Fruit fly (Drosophila melanogaster) whole organism, embryonic: ENCODE results near the gene CG7289.

Source experiments
- ATbp ChIP-seq: fragments of 200-800 bp; sonication (Bioruptor generic); optimal IDR thresholded peaks from 2 replicates; lab custom pipeline; 2017; ENCODE audit warnings: missing biosample characterization, mild to moderate bottlenecking, missing genetic modification characterization, missing genetic modification reagents
- Abd-B ChIP-seq: fragments of 200-800 bp; sonication (Bioruptor generic); optimal IDR thresholded peaks from 2 replicates; lab custom pipeline; 2018; ENCODE audit warnings: missing biosample characterization, mild to moderate bottlenecking, missing genetic modification characterization, moderate library complexity
- Bdp1 ChIP-seq: fragments of 200-800 bp; sonication (Bioruptor generic); optimal IDR thresholded peaks from 3 replicates; lab custom pipeline; 2016; ENCODE audit warnings: missing biosample characterization, missing genetic modification characterization
- CG12071 ChIP-seq: fragments of 200-800 bp; sonication (Bioruptor generic); optimal IDR thresholded peaks from 3 replicates; lab custom pipeline; 2018; ENCODE audit warnings: missing biosample characterization, mild to moderate bottlenecking, missing genetic modification characterization
- CG13894 ChIP-seq: fragments of 200-800 bp; sonication (Bioruptor generic); optimal IDR thresholded peaks from 3 replicates; lab custom pipeline; 2018; ENCODE audit warnings: missing biosample characterization, mild to moderate bottlenecking, missing genetic modification characterization, moderate library complexity
- CG14014 ChIP-seq: fragments of 200-800 bp; sonication (Bioruptor generic); IDR thresholded peaks from 2 replicates; pipeline ENCODE4 v1.3.6; 2022; ENCODE audit warnings: missing biosample characterization, missing genetic modification characterization
- CG16813 ChIP-seq: fragments of 200-800 bp; sonication (Bioruptor generic); IDR thresholded peaks from 3 replicates; pipeline ENCODE4 v1.3.6; 2022; ENCODE audit warnings: missing biosample characterization, missing genetic modification characterization; ENCODE audit not compliant: partially characterized antibody
- CG17361 ChIP-seq: fragments of 200-800 bp; sonication (Bioruptor generic); IDR thresholded peaks from 3 replicates; pipeline ENCODE4 v1.3.6; 2022; ENCODE audit warnings: missing biosample characterization, missing genetic modification characterization
- CG17612 ChIP-seq: fragments of 200-800 bp; sonication (Bioruptor generic); IDR thresholded peaks from 2 replicates; pipeline ENCODE4 v1.3.6; 2022; ENCODE audit warnings: missing biosample characterization, missing genetic modification characterization
- CG30431 ChIP-seq: fragments of 200-800 bp; sonication (Bioruptor generic); optimal IDR thresholded peaks from 2 replicates; lab custom pipeline; 2017; ENCODE audit warnings: missing biosample characterization, missing genetic modification characterization
- CG3281 ChIP-seq: fragments of 200-800 bp; sonication (Bioruptor generic); optimal IDR thresholded peaks from 3 replicates; lab custom pipeline; 2017; ENCODE audit warnings: missing biosample characterization, mild to moderate bottlenecking, missing genetic modification characterization
- CG3726 ChIP-seq: fragments of 200-800 bp; sonication (Bioruptor generic); IDR thresholded peaks from 3 replicates; pipeline ENCODE4, ENCODE4 v1.3.6; 2022; ENCODE audit warnings: missing biosample characterization, missing genetic modification characterization
- CG4404 ChIP-seq: fragments of 200-800 bp; sonication (Bioruptor generic); IDR thresholded peaks from 2 replicates; pipeline ENCODE4 v1.3.6; 2022; ENCODE audit warnings: missing biosample characterization, missing genetic modification characterization
- CG5245 ChIP-seq: fragments of 200-800 bp; sonication (Bioruptor generic); optimal IDR thresholded peaks from 3 replicates; lab custom pipeline; 2016; ENCODE audit warnings: missing biosample characterization, missing genetic modification characterization
- CG7556 ChIP-seq: fragments of 200-800 bp; sonication (Bioruptor generic); optimal IDR thresholded peaks from 2 replicates; lab custom pipeline; 2017; ENCODE audit warnings: missing biosample characterization, mild to moderate bottlenecking, missing genetic modification characterization
- CG7987 ChIP-seq: fragments of 200-800 bp; sonication (Bioruptor generic); optimal IDR thresholded peaks from 2 replicates; lab custom pipeline; 2018; ENCODE audit warnings: missing biosample characterization, mild to moderate bottlenecking, missing genetic modification characterization, moderate library complexity
- CG8290 ChIP-seq, 3 experiments: fragments of 200-800 bp; sonication (Bioruptor generic); optimal IDR thresholded peaks; 2 replicates each; lab custom pipeline; 2016 to 2019; ENCODE audit warnings: missing biosample characterization in 3 of 3, missing genetic modification characterization in 3 of 3, mild to moderate bottlenecking in 2 of 3, moderate library complexity in 1 of 3
- CG8478 ChIP-seq: fragments of >200 bp; optimal IDR thresholded peaks from 2 replicates; lab custom pipeline; 2018
- CG8924 ChIP-seq: fragments of 200-800 bp; optimal IDR thresholded peaks from 3 replicates; lab custom pipeline; 2019; ENCODE audit warnings: missing biosample characterization, mild to moderate bottlenecking, missing genetic modification characterization, moderate library complexity
- CG9215 ChIP-seq: fragments of 200-800 bp; sonication (Bioruptor generic); IDR thresholded peaks from 2 replicates; pipeline ENCODE4 v1.3.6; 2022; ENCODE audit warnings: missing biosample characterization, missing genetic modification characterization
- CG9437 ChIP-seq: fragments of 200-800 bp; sonication (Bioruptor generic); optimal IDR thresholded peaks from 2 replicates; lab custom pipeline; 2018; ENCODE audit warnings: missing biosample characterization, mild to moderate bottlenecking, missing genetic modification characterization
- CG9876 ChIP-seq: fragments of 200-800 bp; sonication (Bioruptor generic); optimal IDR thresholded peaks from 2 replicates; lab custom pipeline; 2016; ENCODE audit warnings: missing biosample characterization, missing genetic modification characterization
- CHES-1-like ChIP-seq: fragments of 200-800 bp; sonication (Bioruptor generic); optimal IDR thresholded peaks from 2 replicates; lab custom pipeline; 2016; ENCODE audit warnings: missing biosample characterization, missing genetic modification characterization
- CTCF ChIP-seq: fragments of 200-800 bp; sonication (Bioruptor generic); optimal IDR thresholded peaks from 2 replicates; lab custom pipeline; 2017; ENCODE audit warnings: missing biosample characterization, mild to moderate bottlenecking, missing genetic modification characterization, moderate library complexity
- Chrac-16 ChIP-seq: fragments of 200-800 bp; sonication (Bioruptor generic); optimal IDR thresholded peaks from 3 replicates; lab custom pipeline; 2016; ENCODE audit warnings: missing biosample characterization, missing genetic modification characterization
- D ChIP-seq, 2 experiments: fragments of 200-800 bp in 1 of 2; fragments of >200 bp in 1 of 2; sonication (Bioruptor generic) in 1 of 2; optimal IDR thresholded peaks; 2 replicates in 1 of 2; 3 replicates in 1 of 2; lab custom pipeline; 2017; ENCODE audit warnings: mild to moderate bottlenecking in 1 of 2, missing biosample characterization in 1 of 2, missing genetic modification characterization in 1 of 2, missing genetic modification reagents in 1 of 2
- Dek ChIP-seq: fragments of 200-800 bp; sonication (Bioruptor generic); optimal IDR thresholded peaks from 3 replicates; lab custom pipeline; 2019; ENCODE audit warnings: missing biosample characterization, mild to moderate bottlenecking, missing genetic modification characterization, moderate library complexity
- Dp ChIP-seq: fragments of 200-800 bp; sonication (Bioruptor generic); optimal IDR thresholded peaks from 2 replicates; lab custom pipeline; 2018; ENCODE audit warnings: missing biosample characterization, mild to moderate bottlenecking, missing genetic modification characterization, moderate library complexity
- Fer3 ChIP-seq: fragments of 200-800 bp; sonication (Bioruptor generic); optimal IDR thresholded peaks from 2 replicates; lab custom pipeline; 2018; ENCODE audit warnings: missing biosample characterization, mild to moderate bottlenecking, missing genetic modification characterization, moderate library complexity
- Lpt ChIP-seq: fragments of >200 bp; optimal IDR thresholded peaks from 2 replicates; lab custom pipeline; 2018; ENCODE audit warnings: missing biosample characterization, missing genetic modification characterization
- Nf-YC ChIP-seq: fragments of 200-800 bp; optimal IDR thresholded peaks from 3 replicates; lab custom pipeline; 2019; ENCODE audit warnings: missing biosample characterization, mild to moderate bottlenecking, missing genetic modification characterization, moderate library complexity
- Poxn ChIP-seq: fragments of 200-800 bp; sonication (Bioruptor generic); IDR thresholded peaks from 2 replicates; pipeline ENCODE4 v1.3.6; 2022; ENCODE audit warnings: missing biosample characterization, missing genetic modification characterization
- Six4 ChIP-seq: fragments of 200-800 bp; sonication (Bioruptor generic); optimal IDR thresholded peaks from 2 replicates; lab custom pipeline; 2016; ENCODE audit warnings: missing biosample characterization, missing genetic modification characterization
- Vsx1 ChIP-seq: fragments of 200-800 bp; sonication (Bioruptor generic); optimal IDR thresholded peaks from 2 replicates; lab custom pipeline; 2017; ENCODE audit warnings: missing biosample characterization, mild to moderate bottlenecking, missing genetic modification characterization, missing genetic modification reagents
- amos ChIP-seq: fragments of 200-800 bp; sonication (Bioruptor generic); IDR thresholded peaks from 2 replicates; pipeline ENCODE4 v1.3.6; 2022; ENCODE audit warnings: missing biosample characterization, missing genetic modification characterization; ENCODE audit not compliant: partially characterized antibody
- cg ChIP-seq: fragments of 200-800 bp; sonication (Bioruptor generic); optimal IDR thresholded peaks from 3 replicates; lab custom pipeline; 2019; ENCODE audit warnings: missing biosample characterization, mild to moderate bottlenecking, missing genetic modification characterization, moderate library complexity
- disco-r ChIP-seq: fragments of 200-800 bp; sonication (Bioruptor generic); optimal IDR thresholded peaks from 2 replicates; lab custom pipeline; 2016; ENCODE audit warnings: missing biosample characterization, missing genetic modification characterization
- eyg ChIP-seq: fragments of 200-800 bp; sonication (Bioruptor generic); optimal IDR thresholded peaks from 3 replicates; lab custom pipeline; 2016; ENCODE audit warnings: missing biosample characterization, missing genetic modification characterization
- gsb-n ChIP-seq: fragments of 200-800 bp; sonication (Bioruptor generic); optimal IDR thresholded peaks from 3 replicates; lab custom pipeline; 2018; ENCODE audit warnings: missing biosample characterization, mild to moderate bottlenecking, missing genetic modification characterization
- hkb ChIP-seq, 2 experiments: fragments of 200-800 bp in 1 of 2; fragments of >200 bp in 1 of 2; sonication (Bioruptor generic) in 1 of 2; IDR thresholded peaks in 1 of 2; optimal IDR thresholded peaks in 1 of 2; 2 replicates each; pipeline versions ENCODE4 v1.3.6 to Lab custom; 2017 to 2022; ENCODE audit warnings: missing biosample characterization in 1 of 2, missing genetic modification characterization in 1 of 2
- ind ChIP-seq: fragments of 200-800 bp; sonication (Bioruptor generic); optimal IDR thresholded peaks from 3 replicates; lab custom pipeline; 2016; ENCODE audit warnings: missing biosample characterization, missing genetic modification characterization
- knrl ChIP-seq: fragments of 200-800 bp; sonication (Bioruptor generic); IDR thresholded peaks from 3 replicates; pipeline ENCODE4 v1.3.6; 2022; ENCODE audit warnings: missing biosample characterization, missing genetic modification characterization; ENCODE audit not compliant: partially characterized antibody
- maf-S ChIP-seq: fragments of 200-800 bp; sonication (Bioruptor generic); optimal IDR thresholded peaks from 2 replicates; lab custom pipeline; 2016; ENCODE audit warnings: missing biosample characterization, missing genetic modification characterization
- pb ChIP-seq: fragments of 200-800 bp; sonication (Bioruptor generic); optimal IDR thresholded peaks from 3 replicates; lab custom pipeline; 2016; ENCODE audit warnings: missing biosample characterization, missing genetic modification characterization
- pnt ChIP-seq: fragments of 200-800 bp; sonication (Bioruptor generic); optimal IDR thresholded peaks from 3 replicates; lab custom pipeline; 2016; ENCODE audit warnings: missing biosample characterization, missing genetic modification characterization
- pros ChIP-seq: fragments of 200-800 bp; sonication (Bioruptor generic); optimal IDR thresholded peaks from 3 replicates; lab custom pipeline; 2019; ENCODE audit warnings: missing biosample characterization, mild to moderate bottlenecking, missing genetic modification characterization, moderate library complexity
- sens ChIP-seq: fragments of 200-800 bp; sonication (Bioruptor generic); peaks from one replicate; lab custom pipeline; 2016; ENCODE audit warnings: missing biosample characterization, missing genetic modification characterization
- sima ChIP-seq: fragments of 200-800 bp; sonication (Bioruptor generic); optimal IDR thresholded peaks from 2 replicates; lab custom pipeline; 2016; ENCODE audit warnings: missing biosample characterization, missing genetic modification characterization
- slbo ChIP-seq: fragments of 200-800 bp; sonication (Bioruptor generic); IDR thresholded peaks from 2 replicates; pipeline ENCODE4 v1.3.6; 2022; ENCODE audit warnings: missing biosample characterization, missing genetic modification characterization
- sqz ChIP-seq: fragments of 200-800 bp; sonication (Bioruptor generic); optimal IDR thresholded peaks from 3 replicates; lab custom pipeline; 2018; ENCODE audit warnings: missing biosample characterization, mild to moderate bottlenecking, missing genetic modification characterization
- stc ChIP-seq: fragments of 200-800 bp; sonication (Bioruptor generic); IDR thresholded peaks from 2 replicates; pipeline ENCODE4 v1.3.6; 2022; ENCODE audit warnings: missing biosample characterization, missing genetic modification characterization
- vfl ChIP-seq: fragments of 200-800 bp; sonication (Bioruptor generic); optimal IDR thresholded peaks from 2 replicates; lab custom pipeline; 2016; ENCODE audit warnings: missing biosample characterization, missing genetic modification characterization

The CG7289 gene

dm6 chr2L:1954541-1954940 lies 27.5 kb upstream of the CG7289 start (continued):
- TF ChIP-seq maf-S (no peak), pb (GFP tag; lab: Kevin White, UChicago) (no peak), Vsx1 (no peak), vfl (GFP tag; lab: Kevin White, UChicago) (no peak), pnt (GFP tag; lab: Kevin White, UChicago) (no peak), CG17612 (GFP tag; lab: Robert Waterston, UW) (no peak), stc (GFP tag; lab: Robert Waterston, UW) (no peak), Dp (GFP tag; lab: Kevin White, UChicago) (no peak), Bdp1 (GFP tag; lab: Kevin White, UChicago) (no peak), slbo (GFP tag; lab: Robert Waterston, UW) (no peak), Chrac-16 (GFP tag; lab: Kevin White, UChicago) (no peak), CG9215 (GFP tag; lab: Robert Waterston, UW) (no peak), Fer3 (tag; lab: Kevin White, UChicago) (no peak), CG30431 (GFP tag; lab: Kevin White, UChicago) (no peak), cg (GFP tag; lab: Kevin White, UChicago) (peak; percentile 34), CG5245 (GFP tag; lab: Kevin White, UChicago) (no peak), CG12071 (GFP tag; lab: Kevin White, UChicago) (no peak), CG13894 (tag; lab: Kevin White, UChicago) (no peak), CHES-1-like (GFP tag; lab: Kevin White, UChicago) (no peak), CG8478 (lab: Kevin White, UChicago) (peak; percentile 80), eyg (GFP tag; lab: Kevin White, UChicago) (no peak), Lpt (GFP tag; lab: Kevin White, UChicago) (no peak), Six4 (GFP tag; lab: Kevin White, UChicago) (no peak), ind (GFP tag; lab: Kevin White, UChicago) (no peak), Dek (tag; lab: Kevin White, UChicago) (no peak), CG8290 (GFP tag; optimal IDR thresholded peaks at IDR 0.05; lab: Kevin White, UChicago) (no peak), CG8290 (tag; optimal IDR thresholded peaks at IDR 0.05; lab: Kevin White, UChicago) (no peak), Poxn (GFP tag; lab: Robert Waterston, UW) (no peak), Abd-B (no peak), disco-r (GFP tag; lab: Kevin White, UChicago) (no peak), sqz (GFP tag; lab: Kevin White, UChicago) (no peak), CG3726 (GFP tag; lab: Robert Waterston, UW) (no peak), CG14014 (GFP tag; lab: Robert Waterston, UW) (no peak), amos (GFP tag; lab: Robert Waterston, UW) (no peak), CG9437 (GFP tag; lab: Kevin White, UChicago) (no peak), CG9876 (GFP tag; lab: Kevin White, UChicago) (no peak), pros (GFP tag; lab: Kevin White, UChicago) (peak; percentile 31), CG16813 (GFP tag; lab: Robert Waterston, UW) (peak; percentile 33; the same call in 1 of the 3 replicates), CG7556 (GFP tag; lab: Kevin White, UChicago) (no peak), CG7987 (no peak), Nf-YC (tag; lab: Kevin White, UChicago) (peak; percentile 96), sima (GFP tag; lab: Kevin White, UChicago) (no peak), CG8924 (tag; lab: Kevin White, UChicago) (no peak), gsb-n (peak; percentile 12), CTCF (no peak), ATbp (GFP tag; lab: Kevin White, UChicago) (no peak), CG3281 (GFP tag; lab: Kevin White, UChicago) (no peak), sens (peak; percentile 34), D (optimal IDR thresholded peaks at IDR 0.05; lab: Kevin White, UChicago) (peak; percentile 88), D (GFP tag; optimal IDR thresholded peaks at IDR 0.05; lab: Kevin White, UChicago) (no peak), CG17361 (GFP tag; lab: Robert Waterston, UW) (no peak), CG4404 (GFP tag; lab: Robert Waterston, UW) (no peak), knrl (GFP tag; lab: Robert Waterston, UW) (0 out of 3 replicates have a peak, but pooled peaks have one; percentile 20), hkb (optimal IDR thresholded peaks at IDR 0.05; lab: Kevin White, UChicago) (no peak), hkb (GFP tag; IDR thresholded peaks at IDR 0.05; lab: Robert Waterston, UW) (no peak)
